Worm (Caenorhabditis elegans): ENCODE data around the gene cts-1.

DNA sequence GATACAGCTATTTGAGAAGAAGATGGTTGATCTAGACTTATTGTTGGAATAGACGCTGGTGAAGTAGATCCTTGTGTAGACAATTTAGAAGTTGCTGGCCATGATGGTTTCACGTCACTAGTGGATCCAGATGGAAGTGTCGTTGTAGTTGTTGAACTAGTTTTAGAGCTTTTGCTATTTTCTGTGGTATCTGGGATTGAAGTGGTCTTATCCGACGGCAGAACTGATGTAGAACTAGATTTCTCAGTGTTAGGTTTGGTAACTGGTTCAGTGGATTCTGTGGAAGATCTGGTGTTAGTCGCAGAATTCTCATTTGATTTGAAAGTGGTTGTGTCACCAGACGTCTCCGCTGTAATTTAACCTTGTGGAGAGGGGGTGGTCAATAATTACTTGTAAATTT is 15.2 kb upstream of the cts-1 start:
- TF ChIP-seq hlh-4 (tag; optimal IDR thresholded peaks at IDR 0.05) (no peak), rnt-1 (tag; optimal IDR thresholded peaks at IDR 0.05) (no peak), alr-1 (tag; optimal IDR thresholded peaks at IDR 0.05; ENCODE audit: borderline replicate concordance) (no peak)

All from whole organism, L1 larva.